Worm (Caenorhabditis elegans) whole organism, mixed stage, embryonic: ENCODE results near the gene col-131.

Source experiments
- elt-3 ChIP-seq: fragments of 150-350 bp; optimal IDR thresholded peaks from 2 replicates; lab custom pipeline; 2014; ENCODE audit warnings: missing biosample characterization, missing genetic modification characterization
- lsy-2 ChIP-seq: fragments of 150-350 bp; optimal IDR thresholded peaks from 2 replicates; lab custom pipeline; 2014; ENCODE audit warnings: missing biosample characterization, missing genetic modification characterization
- nhr-237 ChIP-seq: fragments of 150-350 bp; optimal IDR thresholded peaks from 2 replicates; lab custom pipeline; 2014; ENCODE audit warnings: missing biosample characterization, missing genetic modification characterization
- pha-4 ChIP-seq: fragments of 150-350 bp; optimal IDR thresholded peaks from 2 replicates; lab custom pipeline; 2018; ENCODE audit warnings: missing biosample characterization, missing genetic modification reagents, missing genetic modification characterization
- sptf-1 ChIP-seq: sonication (generic microtip); optimal IDR thresholded peaks from 2 replicates; lab custom pipeline; 2017; ENCODE audit warnings: mild to moderate bottlenecking, missing genetic modification characterization, moderate library complexity, missing compliant biosample characterization
- unc-120 ChIP-seq: sonication (generic microtip); optimal IDR thresholded peaks from 2 replicates; lab custom pipeline; 2017; ENCODE audit warnings: missing genetic modification characterization, missing compliant biosample characterization; ENCODE audit not compliant: poor library complexity, severe bottlenecking
- unc-39 ChIP-seq: fragments of 150-350 bp; optimal IDR thresholded peaks from 2 replicates; lab custom pipeline; 2014; ENCODE audit warnings: missing biosample characterization, missing genetic modification characterization

DNA sequence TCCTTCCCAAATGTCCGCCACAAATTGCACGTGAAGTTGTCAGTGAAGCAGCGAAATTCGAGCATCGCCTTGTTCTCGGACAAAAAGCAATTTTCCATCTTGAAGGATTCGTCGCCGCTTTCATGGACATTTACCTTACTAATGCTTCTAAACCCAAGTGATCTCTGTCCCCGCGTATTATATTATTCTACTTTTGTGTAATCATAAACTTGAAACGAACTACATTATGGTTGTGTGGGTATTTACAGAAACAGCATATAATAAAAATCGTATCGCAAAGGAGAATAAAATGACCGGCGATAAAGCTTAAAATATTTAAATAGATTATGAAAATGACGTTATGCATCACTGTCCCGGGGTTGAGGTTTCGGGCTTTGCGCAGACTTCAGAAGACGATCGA, 29.7 kb upstream of the col-131 start:
- TF ChIP-seq elt-3, result no peak
- no peak for TF ChIP-seq unc-39 (tag; lab: Kevin White, UChicago)
- TF ChIP-seq pha-4 (tag; lab: Kevin White, UChicago), result no peak
- no peak for TF ChIP-seq nhr-237
- TF ChIP-seq lsy-2, result no peak
- no peak for TF ChIP-seq sptf-1
- TF ChIP-seq unc-120 (tag; lab: Kevin White, UChicago), result no peak
